Worm (Caenorhabditis elegans): ENCODE measurements around the gene F26F2.11.

- TF ChIP-seq nhr-12 (tag; optimal IDR thresholded peaks at IDR 0.05) (no peak), elt-1 (tag; optimal IDR thresholded peaks at IDR 0.05) (no peak), unc-39 (tag; optimal IDR thresholded peaks at IDR 0.05) (no peak), lin-11 (tag; optimal IDR thresholded peaks at IDR 0.05) (no peak), ceh-82 (tag; optimal IDR thresholded peaks at IDR 0.05) (no peak), egl-27 (tag; optimal IDR thresholded peaks at IDR 0.05) (no peak)
Measured at ce11 chrV:20639294-20639693, 43.7 kb upstream of the F26F2.11 start, which contains the start of gene srxa-14.

Measured in whole organism, L2 larva.